Fruit fly (Drosophila melanogaster) whole organism: ENCODE measurements around the gene Rnmt.

Source experiments
- CG8478 ChIP-seq: fragments of >200 bp; optimal IDR thresholded peaks from 2 replicates; lab custom pipeline; 2018; ENCODE audit warnings: inconsistent platforms
- Dll ChIP-seq: fragments of >200 bp; optimal IDR thresholded peaks from 2 replicates; lab custom pipeline; 2017
- EcR ChIP-seq, 2 experiments: fragments of >200 bp; optimal IDR thresholded peaks; 2 replicates each; lab custom pipeline; 2017; ENCODE audit warnings: missing biosample characterization in 2 of 2, missing genetic modification characterization in 2 of 2, missing genetic modification reagents in 2 of 2
- pan ChIP-seq: fragments of >200 bp; optimal IDR thresholded peaks from 2 replicates; lab custom pipeline; 2017
- psq ChIP-seq: fragments of >200 bp; optimal IDR thresholded peaks from 2 replicates; lab custom pipeline; 2017

- TF ChIP-seq Dll (lab: Kevin White, UChicago) (no peak), EcR (GFP tag; optimal IDR thresholded peaks at IDR 0.05; lab: Kevin White, UChicago) (no peak), pan (no peak), CG8478 (lab: Kevin White, UChicago) (no peak), psq (lab: Kevin White, UChicago) (no peak)
Measured at dm6 chr2L:15011779-15012178, 2.0 kb downstream of the Rnmt start.
